Worm (Caenorhabditis elegans): ENCODE results near the gene msp-49.

The msp-49 gene

ce11 chrII:5176934-5177333 is 17.2 kb upstream of the msp-49 start:
- peak; percentile 93 for TF ChIP-seq aha-1 (tag)
- no peak for TF ChIP-seq ama-1 (optimal IDR thresholded peaks at IDR 0.05)
- TF ChIP-seq unc-62 (GFP tag; optimal IDR thresholded peaks at IDR 0.05 in 1 of 2) = peak in 1 of 2 experiments; percentile 37
- TF ChIP-seq unc-62 (tag; optimal IDR thresholded peaks at IDR 0.05) = no peak

- TF ChIP-seq aha-1 (tag) (peak; percentile 17), ceh-20 (GFP tag; IDR thresholded peaks at IDR 0.05) (no peak), nhr-237 (tag; optimal IDR thresholded peaks at IDR 0.05) (no peak), nhr-28 (tag; optimal IDR thresholded peaks at IDR 0.05) (no peak), tra-1 (GFP tag; IDR thresholded peaks at IDR 0.05) (no peak), unc-62 (GFP tag; optimal IDR thresholded peaks at IDR 0.05 in 1 of 2) (peak in 1 of 2 experiments; percentile 44), unc-62 (tag; optimal IDR thresholded peaks at IDR 0.05) (no peak), lim-7 (GFP tag; IDR thresholded peaks at IDR 0.05) (no peak), duxl-1 (tag; optimal IDR thresholded peaks at IDR 0.05; ENCODE audit: poor library complexity) (no peak), Y75B8A.6 (GFP tag; IDR thresholded peaks at IDR 0.05) (no peak)
These were observed 16.3 kb upstream of the msp-49 start, which contains the start of gene C27D6.12 for ce11 chrII:5177902-5178301. Gene C27D6.12, minus strand, starts transcription at chrII:5178002.

DNA sequence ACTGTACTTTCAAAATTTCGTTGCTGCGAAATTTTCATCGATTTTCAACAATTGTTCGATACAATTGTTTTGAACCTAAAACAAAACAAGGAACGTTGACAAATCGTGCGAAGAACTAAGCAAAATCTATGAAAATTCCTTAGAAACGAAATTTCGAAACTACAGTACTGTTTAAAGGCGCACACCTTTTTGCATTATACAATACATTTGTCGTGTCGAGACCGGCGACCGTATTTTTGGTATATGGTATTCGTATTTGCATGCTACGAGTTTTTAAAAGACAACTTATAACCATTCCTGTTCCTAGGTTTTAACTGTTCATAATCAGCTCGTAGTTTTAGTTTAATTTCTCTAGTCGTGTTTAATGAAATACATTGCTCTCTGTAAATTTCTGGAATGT is 15.6 kb upstream of the msp-49 start:
- TF ChIP-seq sdz-12 (GFP tag; optimal IDR thresholded peaks at IDR 0.05) (peak; percentile 40), lim-7 (GFP tag; IDR thresholded peaks at IDR 0.05) (no peak), madf-5 (GFP tag; IDR thresholded peaks at IDR 0.05) (no peak), saeg-2 (GFP tag; IDR thresholded peaks at IDR 0.05) (0 out of 2 replicates have a peak, but pooled peaks have one; percentile 21), tra-1 (GFP tag; IDR thresholded peaks at IDR 0.05) (no peak), T26A8.4 (GFP tag; IDR thresholded peaks at IDR 0.05) (peak; percentile 56), daf-19 (GFP tag; conservative IDR thresholded peaks at IDR 0.05) (no peak), lsy-2 (tag; optimal IDR thresholded peaks at IDR 0.05) (peak in 1 of 2 experiments; percentile 11), Y75B8A.6 (GFP tag; IDR thresholded peaks at IDR 0.05) (0 out of 2 replicates have a peak, but pooled peaks have one; percentile 12), ZK337.2 (GFP tag; IDR thresholded peaks at IDR 0.05) (no peak)

- no peak for TF ChIP-seq F49E8.2 (tag; optimal IDR thresholded peaks at IDR 0.05; ENCODE audit: borderline replicate concordance)
- peak; percentile 86 for TF ChIP-seq aha-1 (tag)
These were observed 13.9 kb upstream of the msp-49 start for ce11 chrII:5180272-5180671.

DNA sequence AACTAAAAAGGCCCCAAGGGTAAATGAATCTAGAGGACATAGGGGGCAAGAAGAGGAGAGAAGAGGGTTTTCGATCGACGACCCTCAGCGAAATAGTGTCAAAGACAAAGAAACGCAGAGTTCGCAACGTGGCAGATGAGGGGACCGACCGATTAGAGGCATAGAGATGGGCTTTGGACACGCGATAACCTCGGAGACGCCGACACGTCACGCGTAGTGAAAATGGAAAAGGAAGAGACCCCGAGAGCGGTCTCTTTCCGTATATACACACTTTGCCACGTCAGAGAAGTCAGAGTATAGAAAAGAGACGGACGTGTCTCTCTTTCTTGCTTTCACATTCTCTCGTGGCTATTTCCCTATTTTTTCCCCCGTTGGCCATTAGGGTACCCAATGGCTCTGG is 12.7 kb upstream of the msp-49 start:
- TF ChIP-seq zag-1 (tag; optimal IDR thresholded peaks at IDR 0.05) = no peak
- no peak for TF ChIP-seq F44E2.7 (GFP tag; IDR thresholded peaks at IDR 0.05)
- TF ChIP-seq aly-2 (tag; optimal IDR thresholded peaks at IDR 0.05) = no peak
- TF ChIP-seq snpc-1.2 (GFP tag; IDR thresholded peaks at IDR 0.05) = no peak
- no peak for TF ChIP-seq ceh-32 (tag; optimal IDR thresholded peaks at IDR 0.05; ENCODE audit: poor library complexity)
- TF ChIP-seq Y105C5A.15 (GFP tag; IDR thresholded peaks at IDR 0.05) = no peak
- no peak for TF ChIP-seq ama-1 (optimal IDR thresholded peaks at IDR 0.05)
- peak; percentile 94 for TF ChIP-seq hlh-30 (tag; optimal IDR thresholded peaks at IDR 0.05; ENCODE audit: insufficient read depth)
- TF ChIP-seq daf-16 (GFP tag; optimal IDR thresholded peaks at IDR 0.05) = no peak
- peak; percentile 1 for TF ChIP-seq daf-16 (tag; optimal IDR thresholded peaks at IDR 0.05)
- no peak for TF ChIP-seq tag-97 (GFP tag; IDR thresholded peaks at IDR 0.05)
- TF ChIP-seq Y75B8A.6 (GFP tag; IDR thresholded peaks at IDR 0.05) = no peak
- TF ChIP-seq gei-8 (GFP tag; optimal IDR thresholded peaks at IDR 0.05) = no peak
- TF ChIP-seq nhr-6 (tag; optimal IDR thresholded peaks at IDR 0.05) = no peak
- no peak for TF ChIP-seq nhr-10 (tag; optimal IDR thresholded peaks at IDR 0.05)
- TF ChIP-seq mxl-3 (GFP tag; optimal IDR thresholded peaks at IDR 0.05) = peak; percentile 89
- TF ChIP-seq ceh-44 (GFP tag; IDR thresholded peaks at IDR 0.05) = 0 out of 2 replicates have a peak, but pooled peaks have one; percentile 19
- TF ChIP-seq mdl-1 (tag; optimal IDR thresholded peaks at IDR 0.05) = peak; percentile 72 to 93
- TF ChIP-seq lin-39 (tag; optimal IDR thresholded peaks at IDR 0.05) = no peak
- no peak for TF ChIP-seq madf-9 (GFP tag; conservative IDR thresholded peaks at IDR 0.05)
- no peak for TF ChIP-seq ztf-7 (tag; optimal IDR thresholded peaks at IDR 0.05)
- peak in 1 of 2 experiments; percentile 48 for TF ChIP-seq unc-62 (GFP tag; optimal IDR thresholded peaks at IDR 0.05 in 1 of 2)
- TF ChIP-seq unc-62 (tag; optimal IDR thresholded peaks at IDR 0.05) = no peak
- no peak for TF ChIP-seq ceh-28 (tag; optimal IDR thresholded peaks at IDR 0.05)
- no peak for TF ChIP-seq nhr-76 (tag; optimal IDR thresholded peaks at IDR 0.05)
- TF ChIP-seq duxl-1 (tag; optimal IDR thresholded peaks at IDR 0.05; ENCODE audit: poor library complexity) = no peak
- TF ChIP-seq ctbp-1 (GFP tag; IDR thresholded peaks at IDR 0.05) = peak; percentile 88
- TF ChIP-seq madf-5 (GFP tag; IDR thresholded peaks at IDR 0.05) = no peak
- TF ChIP-seq mxl-2 (GFP tag; conservative IDR thresholded peaks at IDR 0.05) = no peak
- no peak for TF ChIP-seq lir-3 (tag; optimal IDR thresholded peaks at IDR 0.05)
- TF ChIP-seq F37D6.2 (tag; optimal IDR thresholded peaks at IDR 0.05) = peak; percentile 75
